Worm (Caenorhabditis elegans) whole organism, L1 larva: Measurements from ENCODE around the gene C53D6.11.

ENCODE experiments used
- C34B4.2 ChIP-seq: sonication (generic microtip); optimal IDR thresholded peaks from 2 replicates; lab custom pipeline; 2017; ENCODE audit warnings: mild to moderate bottlenecking, missing genetic modification characterization, missing compliant biosample characterization
- aly-2 ChIP-seq: fragments of 150-350 bp; optimal IDR thresholded peaks from 2 replicates; lab custom pipeline; 2014; ENCODE audit warnings: missing biosample characterization, missing genetic modification characterization
- ama-1 ChIP-seq: fragments of 150-350 bp; optimal IDR thresholded peaks from 2 replicates; lab custom pipeline; 2014
- ceh-8 ChIP-seq: fragments of 200-800 bp; sonication (Bioruptor generic); optimal IDR thresholded peaks from 2 replicates; lab custom pipeline; 2018; ENCODE audit warnings: mild to moderate bottlenecking, missing genetic modification characterization, moderate library complexity, missing compliant biosample characterization
- ceh-82 ChIP-seq, 3 experiments: fragments of 150-350 bp in 1 of 3; sonication (generic microtip) in 2 of 3; optimal IDR thresholded peaks; 2 replicates each; lab custom pipeline; 2014 to 2017; ENCODE audit warnings: missing biosample characterization in 3 of 3, missing genetic modification characterization in 3 of 3
- ces-1 ChIP-seq: fragments of 150-350 bp; optimal IDR thresholded peaks from 2 replicates; lab custom pipeline; 2014; ENCODE audit warnings: missing biosample characterization, missing genetic modification reagents, missing genetic modification characterization
- dpl-1 ChIP-seq, 3 experiments: fragments of 150-350 bp in 2 of 3; sonication (generic microtip) in 1 of 3; optimal IDR thresholded peaks; 2 replicates each; lab custom pipeline; 2014 to 2017; ENCODE audit warnings: missing biosample characterization in 3 of 3, missing genetic modification characterization in 3 of 3, missing genetic modification reagents in 3 of 3
- dsc-1 ChIP-seq: sonication (generic microtip); optimal IDR thresholded peaks from 2 replicates; lab custom pipeline; 2016; ENCODE audit warnings: mild to moderate bottlenecking, missing genetic modification characterization, missing compliant biosample characterization
- efl-1 ChIP-seq, 4 experiments: fragments of 150-350 bp; optimal IDR thresholded peaks in 3 of 4; peaks in 1 of 4; 1 replicate in 1 of 4; 2 replicates in 3 of 4; lab custom pipeline; 2014; ENCODE audit warnings: missing biosample characterization in 2 of 4, missing genetic modification characterization in 2 of 4, missing genetic modification reagents in 2 of 4
- elt-2 ChIP-seq: sonication (generic microtip); optimal IDR thresholded peaks from 2 replicates; lab custom pipeline; 2016; ENCODE audit warnings: missing genetic modification characterization, mild to moderate bottlenecking, inconsistent platforms, missing compliant biosample characterization, missing genetic modification reagents
- elt-3 ChIP-seq, 6 experiments: fragments of 150-350 bp in 1 of 6; sonication (generic microtip); optimal IDR thresholded peaks; 2 replicates each; lab custom pipeline; 2017 to 2018; ENCODE audit warnings: missing biosample characterization in 6 of 6, missing genetic modification characterization in 6 of 6, inconsistent platforms in 1 of 6
- fkh-4 ChIP-seq: sonication (generic microtip); optimal IDR thresholded peaks from 2 replicates; lab custom pipeline; 2016; ENCODE audit warnings: missing compliant biosample characterization, missing genetic modification characterization, borderline replicate concordance
- fkh-8 ChIP-seq: sonication (generic microtip); optimal IDR thresholded peaks from 2 replicates; lab custom pipeline; 2016; ENCODE audit warnings: mild to moderate bottlenecking, missing genetic modification characterization, missing compliant biosample characterization
- irx-1 ChIP-seq: sonication (generic microtip); optimal IDR thresholded peaks from 2 replicates; lab custom pipeline; 2016; ENCODE audit warnings: missing genetic modification characterization, missing compliant biosample characterization
- jun-1 ChIP-seq: fragments of 150-350 bp; optimal IDR thresholded peaks from 2 replicates; lab custom pipeline; 2014; ENCODE audit warnings: missing biosample characterization, missing genetic modification reagents, missing genetic modification characterization
- lin-14 ChIP-seq: fragments of 200-800 bp; sonication (Bioruptor generic); optimal IDR thresholded peaks from 2 replicates; lab custom pipeline; 2018; ENCODE audit warnings: mild to moderate bottlenecking, missing genetic modification characterization, moderate library complexity, missing compliant biosample characterization
- lin-15B ChIP-seq: fragments of 150-350 bp; sonication (generic microtip); optimal IDR thresholded peaks from 3 replicates; lab custom pipeline; 2014; ENCODE audit warnings: missing biosample characterization, missing genetic modification characterization
- lin-35 ChIP-seq, 2 experiments: fragments of 150-350 bp; optimal IDR thresholded peaks; 2 replicates each; lab custom pipeline; 2014; ENCODE audit warnings: missing biosample characterization in 2 of 2, missing genetic modification characterization in 2 of 2, missing genetic modification reagents in 2 of 2
- mep-1 ChIP-seq: fragments of 150-350 bp; optimal IDR thresholded peaks from 2 replicates; lab custom pipeline; 2014; ENCODE audit warnings: missing biosample characterization, missing genetic modification characterization
- nhr-11 ChIP-seq: fragments of 150-350 bp; optimal IDR thresholded peaks from 2 replicates; lab custom pipeline; 2014; ENCODE audit warnings: missing biosample characterization, missing genetic modification characterization
- nhr-12 ChIP-seq: sonication (generic microtip); optimal IDR thresholded peaks from 2 replicates; lab custom pipeline; 2017; ENCODE audit warnings: missing biosample characterization, missing genetic modification characterization
- nhr-19 ChIP-seq: fragments of 200-800 bp; sonication (Bioruptor generic); conservative IDR thresholded peaks from 2 replicates; pipeline ENCODE4 v1.3.6; 2022; ENCODE audit warnings: missing genetic modification characterization, missing compliant biosample characterization
- nhr-71 ChIP-seq: sonication (generic microtip); optimal IDR thresholded peaks from 2 replicates; lab custom pipeline; 2016; ENCODE audit warnings: mild to moderate bottlenecking, missing genetic modification characterization, moderate library complexity, missing compliant biosample characterization
- nhr-90 ChIP-seq: sonication (generic microtip); optimal IDR thresholded peaks from 2 replicates; lab custom pipeline; 2016; ENCODE audit warnings: mild to moderate bottlenecking, missing genetic modification characterization, missing compliant biosample characterization; ENCODE audit not compliant: poor library complexity
- rnt-1 ChIP-seq: sonication (generic microtip); optimal IDR thresholded peaks from 2 replicates; lab custom pipeline; 2016; ENCODE audit warnings: mild to moderate bottlenecking, missing genetic modification characterization, moderate library complexity, missing compliant biosample characterization
- snpc-4 ChIP-seq: fragments of 150-350 bp; optimal IDR thresholded peaks from 2 replicates; lab custom pipeline; 2014; ENCODE audit warnings: missing biosample characterization, missing genetic modification characterization
- sox-4 ChIP-seq: sonication (generic microtip); optimal IDR thresholded peaks from 2 replicates; lab custom pipeline; 2016; ENCODE audit warnings: missing genetic modification characterization, missing compliant biosample characterization
- sup-37 ChIP-seq: fragments of 200-800 bp; sonication (Bioruptor generic); optimal IDR thresholded peaks from 2 replicates; lab custom pipeline; 2018; ENCODE audit warnings: mild to moderate bottlenecking, missing genetic modification characterization, missing compliant biosample characterization
- swsn-7 ChIP-seq: sonication (generic microtip); optimal IDR thresholded peaks from 2 replicates; lab custom pipeline; 2016; ENCODE audit warnings: missing genetic modification characterization, missing compliant biosample characterization
- tbx-2 ChIP-seq: sonication (generic microtip); optimal IDR thresholded peaks from 2 replicates; lab custom pipeline; 2016; ENCODE audit warnings: missing genetic modification characterization, missing compliant biosample characterization
- unc-30 ChIP-seq: sonication (generic microtip); optimal IDR thresholded peaks from 2 replicates; lab custom pipeline; 2017; ENCODE audit warnings: missing biosample characterization, missing genetic modification characterization
- unc-62 ChIP-seq: fragments of 150-350 bp; optimal IDR thresholded peaks from 2 replicates; lab custom pipeline; 2014; ENCODE audit warnings: missing biosample characterization, missing genetic modification reagents, missing genetic modification characterization
- unc-86 ChIP-seq: sonication (generic microtip); optimal IDR thresholded peaks from 2 replicates; lab custom pipeline; 2016; ENCODE audit warnings: missing genetic modification characterization, missing compliant biosample characterization
- xbp-1 ChIP-seq: sonication (generic microtip); optimal IDR thresholded peaks from 2 replicates; lab custom pipeline; 2016; ENCODE audit warnings: missing genetic modification characterization, missing compliant biosample characterization
- zag-1 ChIP-seq: fragments of 150-350 bp; optimal IDR thresholded peaks from 2 replicates; lab custom pipeline; 2014; ENCODE audit warnings: missing biosample characterization, missing genetic modification characterization

The C53D6.11 gene

DNA sequence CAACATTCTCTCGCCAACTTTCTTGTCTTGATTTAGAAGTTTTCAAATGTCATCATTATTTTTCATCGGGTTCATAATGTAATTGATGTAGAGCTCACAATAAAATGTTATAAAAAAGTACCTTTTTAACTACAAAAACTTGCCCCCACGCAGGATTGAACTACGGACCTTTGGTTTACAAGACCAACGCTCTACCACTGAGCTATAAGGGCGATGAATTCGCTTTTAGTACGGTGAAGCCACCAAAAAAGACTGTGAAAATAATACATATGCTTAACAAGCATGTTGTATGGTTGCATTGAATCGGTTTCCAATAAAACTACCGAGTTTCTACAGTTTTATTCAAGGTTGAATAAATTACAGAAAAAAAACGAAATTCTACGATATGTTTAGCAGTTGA lies 9.7 kb upstream of the C53D6.11 start:
- TF ChIP-seq irx-1 (tag; lab: Kevin White, UChicago) (no peak), ama-1 (lab: Kevin White, UChicago) (no peak), aly-2 (tag; lab: Kevin White, UChicago) (no peak), dsc-1 (tag; lab: Kevin White, UChicago) (no peak), lin-14 (no peak), elt-2 (tag; lab: Kevin White, UChicago) (no peak)

ce11 chrIV:9001184-9001583 lies 9.2 kb upstream of the C53D6.11 start:
- TF ChIP-seq ceh-8 (GFP tag; lab: Kevin White, UChicago) (no peak), unc-86 (tag; lab: Kevin White, UChicago) (no peak), snpc-4 (tag; lab: Kevin White, UChicago) (peak; percentile 79)

ce11 chrIV:9002636-9003035 lies 7.7 kb upstream of the C53D6.11 start, which contains the start of gene C53D6.8:
Gene C53D6.8 (minus strand): TSS chrIV:9002736.
- TF ChIP-seq nhr-19 (no peak), elt-3 (tag; optimal IDR thresholded peaks at IDR 0.05; lab: Kevin White, UChicago) (no peak), snpc-4 (tag; lab: Kevin White, UChicago) (no peak), nhr-12 (tag; lab: Kevin White, UChicago) (no peak), unc-62 (GFP tag; lab: Kevin White, UChicago) (no peak), C34B4.2 (tag; lab: Kevin White, UChicago) (no peak), nhr-90 (tag; lab: Kevin White, UChicago) (no peak), jun-1 (no peak), fkh-4 (tag; lab: Kevin White, UChicago) (no peak)

- TF ChIP-seq lin-35 (GFP tag; optimal IDR thresholded peaks at IDR 0.05; lab: Kevin White, UChicago) (no peak), efl-1 (optimal IDR thresholded peaks at IDR 0.05; lab: Kevin White, UChicago) (no peak), efl-1 (GFP tag; optimal IDR thresholded peaks at IDR 0.05 in 1 of 2; lab: Kevin White, UChicago) (peak in 1 of 2 experiments; percentile 38), lin-14 (peak; percentile 10)
These were observed 5.1 kb upstream of the C53D6.11 start, which contains the start of gene unc-129 for ce11 chrIV:9005310-9005709. Gene unc-129 (minus strand): TSS chrIV:9005410.

- peak; percentile 12 for TF ChIP-seq nhr-71 (tag; lab: Kevin White, UChicago)
- no peak for TF ChIP-seq tbx-2 (tag; lab: Kevin White, UChicago)
- no peak for TF ChIP-seq unc-30 (tag; lab: Kevin White, UChicago)
- TF ChIP-seq elt-3 (tag; optimal IDR thresholded peaks at IDR 0.05; lab: Kevin White, UChicago) = no peak
- no peak for TF ChIP-seq xbp-1 (tag; lab: Kevin White, UChicago)
- TF ChIP-seq zag-1 (tag; lab: Kevin White, UChicago) = no peak
- TF ChIP-seq nhr-11 = no peak
- no peak for TF ChIP-seq lin-15B (tag; lab: Kevin White, UChicago)
- no peak for TF ChIP-seq sox-4 (tag; lab: Kevin White, UChicago)
- no peak for TF ChIP-seq swsn-7 (tag; lab: Kevin White, UChicago)
- TF ChIP-seq dsc-1 (tag; lab: Kevin White, UChicago) = no peak
- TF ChIP-seq dpl-1 (GFP tag; optimal IDR thresholded peaks at IDR 0.05; lab: Kevin White, UChicago) = no peak
- no peak for TF ChIP-seq unc-62 (GFP tag; lab: Kevin White, UChicago)
- TF ChIP-seq lin-14 = peak; percentile 40
- no peak for TF ChIP-seq ceh-82 (tag; optimal IDR thresholded peaks at IDR 0.05; lab: Kevin White, UChicago)
- no peak for TF ChIP-seq sup-37 (GFP tag; lab: Kevin White, UChicago)
- TF ChIP-seq rnt-1 (tag; lab: Kevin White, UChicago) = peak; percentile 25
- no peak for TF ChIP-seq nhr-12 (tag; lab: Kevin White, UChicago)
- no peak for TF ChIP-seq ces-1 (GFP tag; lab: Kevin White, UChicago)
- no peak for TF ChIP-seq fkh-8 (tag; lab: Kevin White, UChicago)
- no peak for TF ChIP-seq mep-1 (tag; lab: Kevin White, UChicago)
These were observed 2.4 kb upstream of the C53D6.11 start for ce11 chrIV:9007947-9008346.
